Worm (Caenorhabditis elegans): Measurements from ENCODE around the gene sgo-1.

DNA sequence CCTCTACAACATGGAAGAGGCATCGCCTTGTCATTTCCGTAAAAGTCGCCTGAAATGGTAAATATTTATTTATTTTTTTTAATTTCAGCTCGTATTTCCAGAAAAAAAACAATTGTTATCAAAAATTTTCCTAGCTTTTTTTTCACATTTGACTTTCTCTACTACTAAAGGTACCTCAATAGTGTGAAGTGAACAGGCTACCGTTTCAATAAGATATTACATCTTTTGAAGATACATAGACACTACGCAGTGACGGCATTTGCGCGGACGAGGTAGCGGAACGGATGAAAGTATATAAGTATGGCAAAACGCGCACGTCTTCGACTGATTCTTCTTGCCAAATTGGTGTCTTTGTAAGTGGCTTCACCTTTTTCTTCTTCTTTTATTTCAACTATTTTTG, 43.2 kb downstream of the sgo-1 start, which contains the start of gene col-14:
- TF ChIP-seq ztf-11 (tag; optimal IDR thresholded peaks at IDR 0.05) (no peak), ceh-28 (tag; optimal IDR thresholded peaks at IDR 0.05) (no peak), R02D3.7 (tag; optimal IDR thresholded peaks at IDR 0.05) (no peak)

Measured in whole organism, L3 larva.